Worm (Caenorhabditis elegans) whole organism, late embryonic: ENCODE data around the gene nhr-91.

Experiments
- K02D7.2 ChIP-seq: sonication (generic microtip); optimal IDR thresholded peaks from 2 replicates; lab custom pipeline; 2017; ENCODE audit warnings: mild to moderate bottlenecking, missing genetic modification characterization, missing compliant biosample characterization
- K09A11.1 ChIP-seq: sonication (generic microtip); optimal IDR thresholded peaks from 2 replicates; lab custom pipeline; 2017; ENCODE audit warnings: antibody characterized with exemption, mild to moderate bottlenecking, missing genetic modification characterization, missing compliant biosample characterization; ENCODE audit not compliant: insufficient read depth
- T23F11.4 ChIP-seq: fragments of 200-800 bp; sonication (Bioruptor generic); optimal IDR thresholded peaks from 2 replicates; lab custom pipeline; 2018; ENCODE audit warnings: mild to moderate bottlenecking, missing genetic modification characterization, missing compliant biosample characterization
- Y22D7AL.16 ChIP-seq: sonication (generic microtip); optimal IDR thresholded peaks from 2 replicates; lab custom pipeline; 2016; ENCODE audit warnings: missing genetic modification characterization, missing compliant biosample characterization
- ama-1 ChIP-seq: fragments of 150-350 bp; optimal IDR thresholded peaks from 2 replicates; lab custom pipeline; 2014
- ceh-18 ChIP-seq: sonication (generic microtip); optimal IDR thresholded peaks from 2 replicates; lab custom pipeline; 2016; ENCODE audit warnings: missing genetic modification characterization, missing compliant biosample characterization
- ceh-19 ChIP-seq: fragments of 200-800 bp; sonication (Bioruptor generic); optimal IDR thresholded peaks from 2 replicates; lab custom pipeline; 2018; ENCODE audit warnings: mild to moderate bottlenecking, missing genetic modification characterization, missing compliant biosample characterization
- ceh-2 ChIP-seq: sonication (generic microtip); optimal IDR thresholded peaks from 2 replicates; lab custom pipeline; 2016; ENCODE audit warnings: missing genotype, missing genetic modification characterization, missing compliant biosample characterization
- ceh-31 ChIP-seq: sonication (generic microtip); optimal IDR thresholded peaks from 2 replicates; lab custom pipeline; 2016; ENCODE audit warnings: missing genetic modification characterization, missing compliant biosample characterization
- ceh-48 ChIP-seq: sonication (generic microtip); optimal IDR thresholded peaks from 2 replicates; lab custom pipeline; 2016; ENCODE audit warnings: missing genetic modification characterization, inconsistent platforms, missing compliant biosample characterization
- ceh-6 ChIP-seq: fragments of 200-800 bp; sonication (Bioruptor generic); optimal IDR thresholded peaks from 2 replicates; lab custom pipeline; 2018; ENCODE audit warnings: mild to moderate bottlenecking, missing genetic modification characterization, missing compliant biosample characterization
- ceh-9 ChIP-seq: sonication (generic microtip); optimal IDR thresholded peaks from 2 replicates; lab custom pipeline; 2016; ENCODE audit warnings: mild to moderate bottlenecking, missing genetic modification characterization, inconsistent platforms, missing compliant biosample characterization
- che-1 ChIP-seq: sonication (generic microtip); optimal IDR thresholded peaks from 2 replicates; lab custom pipeline; 2016; ENCODE audit warnings: mild to moderate bottlenecking, missing genetic modification characterization, missing compliant biosample characterization
- elt-2 ChIP-seq: sonication (generic microtip); optimal IDR thresholded peaks from 2 replicates; lab custom pipeline; 2016; ENCODE audit warnings: missing genetic modification reagents, missing genetic modification characterization, missing compliant biosample characterization
- elt-4 ChIP-seq: sonication (generic microtip); optimal IDR thresholded peaks from 2 replicates; lab custom pipeline; 2016; ENCODE audit warnings: missing genetic modification characterization, missing compliant biosample characterization
- ets-4 ChIP-seq: sonication (generic microtip); optimal IDR thresholded peaks from 2 replicates; lab custom pipeline; 2016; ENCODE audit warnings: missing genetic modification characterization, missing compliant biosample characterization
- fax-1 ChIP-seq: sonication (generic microtip); optimal IDR thresholded peaks from 2 replicates; lab custom pipeline; 2016; ENCODE audit warnings: missing genotype, missing genetic modification characterization, missing compliant biosample characterization
- fkh-6 ChIP-seq: sonication (generic microtip); optimal IDR thresholded peaks from 2 replicates; lab custom pipeline; 2016; ENCODE audit warnings: missing genetic modification characterization, missing compliant biosample characterization
- gmeb-2 ChIP-seq: sonication (generic microtip); optimal IDR thresholded peaks from 2 replicates; lab custom pipeline; 2016; ENCODE audit warnings: missing genetic modification characterization, inconsistent platforms, missing compliant biosample characterization
- hlh-13 ChIP-seq: fragments of 200-800 bp; sonication (Bioruptor generic); optimal IDR thresholded peaks from 2 replicates; lab custom pipeline; 2018; ENCODE audit warnings: mild to moderate bottlenecking, missing genetic modification characterization, missing compliant biosample characterization
- hlh-30 ChIP-seq: sonication (generic microtip); optimal IDR thresholded peaks from 2 replicates; lab custom pipeline; 2017; ENCODE audit warnings: antibody characterized with exemption, missing genetic modification characterization, missing compliant biosample characterization; ENCODE audit not compliant: insufficient read depth
- hlh-8 ChIP-seq: sonication (generic microtip); optimal IDR thresholded peaks from 2 replicates; lab custom pipeline; 2016; ENCODE audit warnings: missing genotype, missing genetic modification characterization, missing compliant biosample characterization
- lin-11 ChIP-seq: fragments of 200-800 bp; sonication (Bioruptor generic); optimal IDR thresholded peaks from 2 replicates; lab custom pipeline; 2018; ENCODE audit warnings: mild to moderate bottlenecking, missing genetic modification characterization, missing compliant biosample characterization
- madf-2 ChIP-seq: sonication (generic microtip); optimal IDR thresholded peaks from 2 replicates; lab custom pipeline; 2017; ENCODE audit warnings: missing genetic modification characterization, missing compliant biosample characterization
- mec-3 ChIP-seq: sonication (generic microtip); optimal IDR thresholded peaks from 2 replicates; lab custom pipeline; 2016; ENCODE audit warnings: borderline replicate concordance, missing genetic modification characterization, missing compliant biosample characterization
- nfya-1 ChIP-seq: sonication (generic microtip); optimal IDR thresholded peaks from 2 replicates; lab custom pipeline; 2017; ENCODE audit warnings: missing genetic modification characterization, mild to moderate bottlenecking, missing compliant biosample characterization, antibody characterized with exemption, moderate library complexity
- nhr-11 ChIP-seq: fragments of 150-350 bp; optimal IDR thresholded peaks from 2 replicates; lab custom pipeline; 2014; ENCODE audit warnings: missing biosample characterization, missing genetic modification characterization
- npax-4 ChIP-seq: sonication (generic microtip); optimal IDR thresholded peaks from 2 replicates; lab custom pipeline; 2016; ENCODE audit warnings: missing genetic modification characterization, missing compliant biosample characterization
- odd-2 ChIP-seq: sonication (generic microtip); optimal IDR thresholded peaks from 2 replicates; lab custom pipeline; 2017; ENCODE audit warnings: antibody characterized with exemption, mild to moderate bottlenecking, missing genetic modification characterization, missing compliant biosample characterization
- pha-2 ChIP-seq: sonication (generic microtip); optimal IDR thresholded peaks from 2 replicates; lab custom pipeline; 2017; ENCODE audit warnings: mild to moderate bottlenecking, missing genetic modification characterization, missing compliant biosample characterization
- pqm-1 ChIP-seq: sonication (generic microtip); optimal IDR thresholded peaks from 2 replicates; lab custom pipeline; 2016; ENCODE audit warnings: missing genetic modification characterization, missing compliant biosample characterization
- ref-2 ChIP-seq: sonication (generic microtip); optimal IDR thresholded peaks from 2 replicates; lab custom pipeline; 2016; ENCODE audit warnings: missing genetic modification characterization, missing compliant biosample characterization
- rnt-1 ChIP-seq: sonication (generic microtip); optimal IDR thresholded peaks from 2 replicates; lab custom pipeline; 2016; ENCODE audit warnings: missing genetic modification characterization, missing compliant biosample characterization
- sdc-2 ChIP-seq: sonication (generic microtip); optimal IDR thresholded peaks from 2 replicates; lab custom pipeline; 2016; ENCODE audit warnings: missing genotype, missing genetic modification characterization, missing compliant biosample characterization
- sox-2 ChIP-seq: fragments of 200-800 bp; sonication (Bioruptor generic); IDR thresholded peaks from 2 replicates; pipeline ENCODE4 v1.3.6; 2022; ENCODE audit warnings: missing genetic modification reagents, missing genetic modification characterization, missing compliant biosample characterization
- sox-4 ChIP-seq: sonication (generic microtip); optimal IDR thresholded peaks from 2 replicates; lab custom pipeline; 2017; ENCODE audit warnings: mild to moderate bottlenecking, missing genetic modification characterization, inconsistent platforms, missing compliant biosample characterization
- syd-9 ChIP-seq: sonication (generic microtip); optimal IDR thresholded peaks from 2 replicates; lab custom pipeline; 2016; ENCODE audit warnings: mild to moderate bottlenecking, missing genetic modification characterization, moderate library complexity, missing compliant biosample characterization
- tbx-2 ChIP-seq: sonication (generic microtip); optimal IDR thresholded peaks from 2 replicates; lab custom pipeline; 2016; ENCODE audit warnings: missing genetic modification characterization, missing compliant biosample characterization
- tbx-7 ChIP-seq: sonication (generic microtip); optimal IDR thresholded peaks from 2 replicates; lab custom pipeline; 2016; ENCODE audit warnings: missing genotype, missing genetic modification characterization, missing compliant biosample characterization
- unc-3 ChIP-seq, 2 experiments: fragments of 200-800 bp in 1 of 2; sonication (Bioruptor generic) in 1 of 2; sonication (generic microtip) in 1 of 2; conservative IDR thresholded peaks in 1 of 2; optimal IDR thresholded peaks in 1 of 2; 2 replicates each; pipeline versions ENCODE4 v1.3.6 to Lab custom; 2016 to 2022; ENCODE audit warnings: missing compliant biosample characterization in 2 of 2, missing genetic modification characterization in 2 of 2, missing genetic modification reagents in 1 of 2
- unc-55 ChIP-seq: sonication (generic microtip); optimal IDR thresholded peaks from 2 replicates; lab custom pipeline; 2017; ENCODE audit warnings: missing biosample characterization, missing genetic modification reagents, missing genetic modification characterization
- zip-5 ChIP-seq: sonication (generic microtip); optimal IDR thresholded peaks from 2 replicates; lab custom pipeline; 2016; ENCODE audit warnings: missing genetic modification characterization, missing compliant biosample characterization
- ztf-16 ChIP-seq: sonication (generic microtip); optimal IDR thresholded peaks from 2 replicates; lab custom pipeline; 2017; ENCODE audit warnings: missing genetic modification characterization, missing compliant biosample characterization

nhr-91 gene

DNA sequence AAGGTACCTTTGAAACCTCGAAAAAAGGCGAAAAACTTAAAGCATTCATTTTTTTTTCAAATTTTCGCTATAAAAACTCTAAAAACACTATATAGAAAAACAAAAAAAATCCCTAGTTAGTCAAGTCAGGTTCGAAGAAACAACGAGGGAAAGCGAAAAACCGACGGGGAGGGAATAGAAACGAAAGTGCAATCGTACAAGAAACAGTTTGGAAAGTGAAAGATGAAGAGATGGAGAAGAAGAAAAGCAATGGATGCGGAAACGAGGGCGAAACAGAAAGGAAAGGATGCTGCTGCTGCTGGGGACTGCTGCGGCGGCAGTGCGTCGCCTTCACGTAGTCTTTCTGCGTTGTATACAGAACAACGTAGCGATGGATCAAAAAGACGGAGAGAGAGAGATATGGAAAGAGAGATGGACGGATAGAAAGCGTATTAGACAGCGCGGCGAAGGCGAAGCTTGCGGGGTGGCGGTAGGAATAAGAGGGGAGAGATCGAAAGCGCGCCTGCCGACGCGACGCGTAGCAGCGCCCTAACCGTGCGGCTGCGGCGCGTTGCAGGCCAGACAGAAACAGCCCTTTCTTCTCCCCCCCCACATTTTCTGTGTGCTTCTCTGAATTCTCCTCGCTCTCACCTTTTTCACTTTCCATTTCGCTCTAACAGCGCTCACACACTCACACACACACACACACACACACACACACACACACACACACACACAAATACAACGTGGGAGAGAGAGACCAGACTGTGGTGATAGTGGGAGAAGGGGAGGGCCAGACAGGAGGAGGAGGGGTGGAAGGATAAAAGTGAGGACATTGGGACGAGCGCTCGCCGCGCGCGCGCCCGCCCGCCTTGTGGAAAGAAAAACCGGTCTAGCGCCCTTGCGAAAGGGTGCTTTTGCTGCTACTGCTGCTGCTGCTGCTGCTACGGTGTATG is 34.1 kb upstream of the nhr-91 start (continued):
- TF ChIP-seq ceh-2 (tag; lab: Kevin White, UChicago) (peak; percentile 9), tbx-7 (tag; lab: Kevin White, UChicago) (no peak), tbx-2 (peak; percentile 73), zip-5 (no peak), madf-2 (peak; percentile 37), sox-2 (GFP tag; lab: Robert Waterston, UW) (no peak), syd-9 (tag; lab: Kevin White, UChicago) (peak; percentile 76), unc-3 (GFP tag; conservative IDR thresholded peaks at IDR 0.05; lab: Robert Waterston, UW) (no peak), unc-3 (tag; optimal IDR thresholded peaks at IDR 0.05; lab: Kevin White, UChicago) (no peak), ztf-16 (tag; lab: Kevin White, UChicago) (peak; percentile 38), sdc-2 (peak; percentile 39), hlh-8 (tag; lab: Kevin White, UChicago) (peak; percentile 29), npax-4 (tag; lab: Kevin White, UChicago) (no peak), nhr-11 (tag; lab: Kevin White, UChicago) (no peak), lin-11 (no peak), ceh-19 (GFP tag; lab: Kevin White, UChicago) (peak; percentile 82), gmeb-2 (no peak), pqm-1 (tag; lab: Kevin White, UChicago) (no peak), T23F11.4 (GFP tag; lab: Kevin White, UChicago) (peak; percentile 70), mec-3 (tag; lab: Kevin White, UChicago) (no peak), rnt-1 (tag; lab: Kevin White, UChicago) (peak; percentile 95), ceh-31 (peak; percentile 79), ets-4 (peak; percentile 46), ref-2 (tag; lab: Kevin White, UChicago) (peak; percentile 82), odd-2 (tag; lab: Kevin White, UChicago) (no peak), ceh-18 (tag; lab: Kevin White, UChicago) (peak; percentile 94), fax-1 (tag; lab: Kevin White, UChicago) (peak; percentile 41), K02D7.2 (tag; lab: Kevin White, UChicago) (peak; percentile 35), sox-4 (tag; lab: Kevin White, UChicago) (no peak), nfya-1 (tag; lab: Kevin White, UChicago) (peak; percentile 88), ceh-9 (tag; lab: Kevin White, UChicago) (no peak), elt-2 (tag; lab: Kevin White, UChicago) (peak; percentile 52), fkh-6 (peak; percentile 19), hlh-30 (peak; percentile 24), che-1 (tag; lab: Kevin White, UChicago) (peak; percentile 40), unc-55 (GFP tag; lab: Kevin White, UChicago) (no peak), Y22D7AL.16 (tag; lab: Kevin White, UChicago) (no peak), elt-4 (tag; lab: Kevin White, UChicago) (no peak), ceh-48 (no peak), ceh-6 (GFP tag; lab: Kevin White, UChicago) (peak; percentile 24), ama-1 (lab: Kevin White, UChicago) (no peak)

DNA sequence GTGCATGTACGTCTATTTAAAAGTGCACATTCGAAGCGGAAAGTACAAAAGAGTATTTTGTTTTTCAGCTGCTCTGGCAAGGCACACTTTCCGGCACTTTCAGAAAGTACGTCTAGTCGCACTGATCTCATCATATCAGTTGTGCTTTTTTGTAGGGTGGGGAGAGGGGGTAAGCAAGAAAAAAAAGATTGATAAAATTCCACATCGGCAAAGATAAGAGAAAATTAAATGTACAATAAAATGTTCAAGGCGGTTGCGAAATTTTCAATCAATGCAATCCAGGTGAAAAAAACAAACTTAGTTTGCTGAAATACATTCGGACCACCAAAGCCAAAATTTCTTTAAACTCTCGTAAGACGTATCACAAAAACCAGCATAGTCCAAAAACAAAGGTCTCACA is 32.9 kb upstream of the nhr-91 start:
- TF ChIP-seq K02D7.2 (tag; lab: Kevin White, UChicago), result no peak
- no peak for TF ChIP-seq ceh-2 (tag; lab: Kevin White, UChicago)
- TF ChIP-seq hlh-13 (GFP tag; lab: Kevin White, UChicago), result no peak
- no peak for TF ChIP-seq tbx-2
- TF ChIP-seq pha-2 (tag; lab: Kevin White, UChicago), result no peak
- no peak for TF ChIP-seq gmeb-2
- TF ChIP-seq nhr-11 (tag; lab: Kevin White, UChicago), result no peak
- no peak for TF ChIP-seq sox-4 (tag; lab: Kevin White, UChicago)
- no peak for TF ChIP-seq elt-4 (tag; lab: Kevin White, UChicago)
- TF ChIP-seq K09A11.1, result no peak
- no peak for TF ChIP-seq hlh-30
- no peak for TF ChIP-seq fkh-6
- TF ChIP-seq, all 69 proteins: peak for 0
